Fruit fly (Drosophila melanogaster) whole organism, wandering third instar larva: ENCODE measurements around the gene SclA.
A peak's percentile ranks its signal among the peaks of the same experiment; 100 is the strongest.

Source experiments
- CG32264 ChIP-seq: fragments of 200-800 bp; sonication (Bioruptor generic); optimal IDR thresholded peaks from 2 replicates; lab custom pipeline; 2016; ENCODE audit warnings: missing biosample characterization, missing genetic modification characterization
- CG9705 ChIP-seq: fragments of 200-800 bp; sonication (Bioruptor generic); optimal IDR thresholded peaks from 2 replicates; lab custom pipeline; 2018; ENCODE audit warnings: missing biosample characterization, mild to moderate bottlenecking, missing genetic modification characterization
- CrebA ChIP-seq: fragments of 200-800 bp; sonication (Bioruptor generic); optimal IDR thresholded peaks from 2 replicates; lab custom pipeline; 2016; ENCODE audit warnings: missing biosample characterization, mild to moderate bottlenecking, missing genetic modification characterization, borderline replicate concordance
- Dif ChIP-seq: fragments of 200-275, 200-300 bp; sonication (Bioruptor generic); optimal IDR thresholded peaks from 2 replicates; lab custom pipeline; 2018; ENCODE audit warnings: missing biosample characterization, missing genetic modification characterization; ENCODE audit not compliant: partially characterized antibody
- GATAd ChIP-seq: sonication (Bioruptor generic); optimal IDR thresholded peaks from 2 replicates; lab custom pipeline; 2016; ENCODE audit warnings: missing biosample characterization, missing genetic modification characterization
- HLH106 ChIP-seq: fragments of 200-800 bp; optimal IDR thresholded peaks from 3 replicates; lab custom pipeline; 2019; ENCODE audit warnings: missing biosample characterization, mild to moderate bottlenecking, missing genetic modification characterization, moderate library complexity
- Hnf4 ChIP-seq: fragments of 200-800 bp; sonication (Bioruptor generic); optimal IDR thresholded peaks from 2 replicates; lab custom pipeline; 2016; ENCODE audit warnings: missing biosample characterization, mild to moderate bottlenecking, missing genetic modification characterization
- Jra ChIP-seq: sonication (Bioruptor generic); optimal IDR thresholded peaks from 2 replicates; lab custom pipeline; 2016; ENCODE audit warnings: missing biosample characterization, missing genetic modification characterization
- Mio ChIP-seq: sonication (Bioruptor generic); optimal IDR thresholded peaks from 2 replicates; lab custom pipeline; 2016; ENCODE audit warnings: missing biosample characterization, missing genetic modification characterization
- Myc ChIP-seq: fragments of >200 bp; optimal IDR thresholded peaks from 2 replicates; lab custom pipeline; 2017
- N ChIP-seq: fragments of >200 bp; optimal IDR thresholded peaks from 2 replicates; lab custom pipeline; 2018; ENCODE audit warnings: missing biosample characterization, missing external identifiers, missing genetic modification characterization
- OdsH ChIP-seq: fragments of 200-800 bp; sonication (Bioruptor generic); optimal IDR thresholded peaks from 2 replicates; lab custom pipeline; 2016; ENCODE audit warnings: missing biosample characterization, mild to moderate bottlenecking, missing genetic modification characterization
- Rel ChIP-seq, 2 experiments: fragments of 200-800 bp; sonication (Bioruptor generic) in 1 of 2; optimal IDR thresholded peaks; 2 replicates in 1 of 2; 3 replicates in 1 of 2; lab custom pipeline; 2016 to 2019; ENCODE audit warnings: mild to moderate bottlenecking in 2 of 2, missing biosample characterization in 2 of 2, missing genetic modification characterization in 2 of 2, moderate library complexity in 1 of 2
- Sp1 ChIP-seq: fragments of 200-800 bp; sonication (Bioruptor generic); optimal IDR thresholded peaks from 3 replicates; lab custom pipeline; 2019; ENCODE audit warnings: missing biosample characterization, mild to moderate bottlenecking, missing genetic modification characterization, moderate library complexity
- Vsx2 ChIP-seq: fragments of 200-300, 225-300 bp; sonication (Bioruptor generic); optimal IDR thresholded peaks from 2 replicates; lab custom pipeline; 2018; ENCODE audit warnings: missing biosample characterization, missing genetic modification characterization; ENCODE audit not compliant: partially characterized antibody
- br ChIP-seq: fragments of 200-800 bp; sonication (Bioruptor generic); optimal IDR thresholded peaks from 2 replicates; lab custom pipeline; 2016; ENCODE audit warnings: missing biosample characterization, missing genetic modification characterization
- brk ChIP-seq: fragments of 200-800 bp; sonication (Bioruptor generic); optimal IDR thresholded peaks from 2 replicates; lab custom pipeline; 2016; ENCODE audit warnings: missing biosample characterization, mild to moderate bottlenecking, missing genetic modification characterization
- dl ChIP-seq, 2 experiments: fragments of 175-275, 200-275 bp in 1 of 2; fragments of 200-275 bp in 1 of 2; sonication (Bioruptor generic); optimal IDR thresholded peaks; lab custom pipeline; 2018; ENCODE audit warnings: mild to moderate bottlenecking in 2 of 2, missing biosample characterization in 2 of 2, missing genetic modification characterization in 2 of 2, moderate library complexity in 2 of 2; ENCODE audit not compliant: partially characterized antibody in 2 of 2, insufficient read depth in 1 of 2
- dmrt93B ChIP-seq: fragments of 200-800 bp; sonication (Bioruptor generic); optimal IDR thresholded peaks from 2 replicates; lab custom pipeline; 2018; ENCODE audit warnings: missing biosample characterization, mild to moderate bottlenecking, missing genetic modification characterization
- dsf ChIP-seq: sonication (Bioruptor generic); optimal IDR thresholded peaks from 2 replicates; lab custom pipeline; 2016; ENCODE audit warnings: missing biosample characterization, missing genetic modification characterization, borderline replicate concordance
- ey ChIP-seq: fragments of 200-800 bp; sonication (Bioruptor generic); optimal IDR thresholded peaks from 2 replicates; lab custom pipeline; 2016; ENCODE audit warnings: missing biosample characterization, missing genetic modification characterization
- foxo ChIP-seq, 2 experiments: fragments of 200-800 bp; sonication (Bioruptor generic); optimal IDR thresholded peaks; 2 replicates in 1 of 2; 3 replicates in 1 of 2; lab custom pipeline; 2016 to 2017; ENCODE audit warnings: missing biosample characterization in 2 of 2, missing genetic modification characterization in 2 of 2
- fru ChIP-seq: fragments of 200-800 bp; sonication (Bioruptor generic); optimal IDR thresholded peaks from 3 replicates; lab custom pipeline; 2016; ENCODE audit warnings: missing biosample characterization, mild to moderate bottlenecking, missing genetic modification characterization
- h ChIP-seq: fragments of 200-800 bp; sonication (Bioruptor generic); optimal IDR thresholded peaks from 3 replicates; lab custom pipeline; 2016; ENCODE audit warnings: missing biosample characterization, mild to moderate bottlenecking, missing genetic modification characterization
- jim ChIP-seq: fragments of 175-275, 200-325 bp; sonication (Bioruptor generic); optimal IDR thresholded peaks from 2 replicates; lab custom pipeline; 2016; ENCODE audit warnings: missing biosample characterization, mild to moderate bottlenecking, missing genetic modification characterization
- lola ChIP-seq: fragments of >200 bp; optimal IDR thresholded peaks from 2 replicates; lab custom pipeline; 2017; ENCODE audit warnings: missing biosample characterization, missing genetic modification characterization
- pan ChIP-seq: fragments of >200 bp; optimal IDR thresholded peaks from 2 replicates; lab custom pipeline; 2017
- rgr ChIP-seq: fragments of 200-800 bp; sonication (Bioruptor generic); optimal IDR thresholded peaks from 3 replicates; lab custom pipeline; 2016; ENCODE audit warnings: missing biosample characterization, mild to moderate bottlenecking, missing genetic modification characterization
- sage ChIP-seq: fragments of 200-800 bp; sonication (Bioruptor generic); optimal IDR thresholded peaks from 2 replicates; lab custom pipeline; 2016; ENCODE audit warnings: missing biosample characterization, mild to moderate bottlenecking, missing genetic modification characterization
- sv ChIP-seq: fragments of 200-800 bp; sonication (Bioruptor generic); optimal IDR thresholded peaks from 3 replicates; lab custom pipeline; 2016; ENCODE audit warnings: missing biosample characterization, missing genetic modification characterization
- tai ChIP-seq: sonication (Bioruptor generic); optimal IDR thresholded peaks from 2 replicates; lab custom pipeline; 2016; ENCODE audit warnings: missing biosample characterization, missing genetic modification characterization

Gene SclA

DNA sequence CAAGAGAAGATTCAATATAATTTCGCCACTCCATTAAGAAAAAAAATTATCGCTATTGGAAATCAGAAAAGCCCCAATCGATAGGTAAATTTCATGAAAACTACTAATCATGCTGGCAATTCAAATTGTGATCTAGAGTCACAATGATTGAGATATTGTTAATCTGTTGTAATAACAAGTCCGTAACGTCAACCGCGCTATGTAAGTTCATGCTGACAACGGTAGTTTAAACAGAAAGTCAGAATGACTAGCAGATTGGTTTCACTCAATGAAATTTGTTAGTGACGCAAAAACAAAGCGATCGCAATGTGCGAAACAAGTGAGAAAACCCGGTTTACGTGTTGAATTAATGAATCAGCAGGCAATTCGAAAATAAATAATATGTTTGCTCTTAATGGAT lies 19.4 kb downstream of the SclA start:
- TF ChIP-seq ey: no peak
- no peak for TF ChIP-seq h (GFP tag; lab: Kevin White, UChicago)
- no peak for TF ChIP-seq Dif (GFP tag; lab: Kevin White, UChicago)
- no peak for TF ChIP-seq CrebA (GFP tag; lab: Kevin White, UChicago)
- no peak for TF ChIP-seq dl (GFP tag; optimal IDR thresholded peaks at IDR 0.05; lab: Kevin White, UChicago; ENCODE audit: insufficient read depth in 1 of 2, partially characterized antibody in 2 of 2)
- no peak for TF ChIP-seq brk (GFP tag; lab: Kevin White, UChicago)
- TF ChIP-seq Sp1 (GFP tag; lab: Kevin White, UChicago): no peak
- TF ChIP-seq Hnf4: no peak
- TF ChIP-seq Jra: no peak
- no peak for TF ChIP-seq pan (lab: Kevin White, UChicago)
- no peak for TF ChIP-seq fru
- TF ChIP-seq N (GFP tag; lab: Kevin White, UChicago): no peak
- TF ChIP-seq OdsH (GFP tag; lab: Kevin White, UChicago): no peak
- TF ChIP-seq dsf (GFP tag; lab: Kevin White, UChicago): no peak
- no peak for TF ChIP-seq GATAd (GFP tag; lab: Kevin White, UChicago)
- no peak for TF ChIP-seq br (GFP tag; lab: Kevin White, UChicago)
- TF ChIP-seq dmrt93B (GFP tag; lab: Kevin White, UChicago): no peak
- no peak for TF ChIP-seq lola
- no peak for TF ChIP-seq HLH106 (tag; lab: Kevin White, UChicago)
- TF ChIP-seq, all 38 proteins: peak for 0

DNA sequence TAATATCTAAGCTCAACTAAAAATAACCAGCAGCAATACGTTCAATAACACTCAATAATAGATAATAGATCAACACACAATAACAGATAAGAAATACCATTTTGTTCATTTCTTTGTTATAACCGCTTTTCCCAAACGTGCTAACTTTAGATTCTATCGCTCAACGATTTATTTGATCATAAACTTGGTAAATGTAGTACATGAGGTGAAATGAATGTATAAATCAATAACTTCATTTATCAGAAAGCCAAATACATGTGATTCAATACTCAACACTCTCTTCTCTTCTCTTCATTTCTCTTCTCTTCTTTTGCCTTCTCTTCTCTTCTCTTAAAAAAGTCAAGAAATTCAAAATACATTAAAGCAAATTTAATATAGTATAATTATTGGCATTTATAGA lies 19.9 kb downstream of the SclA start:
- TF ChIP-seq CG32264 (GFP tag; lab: Kevin White, UChicago) (no peak), dl (GFP tag; optimal IDR thresholded peaks at IDR 0.05; lab: Kevin White, UChicago; ENCODE audit: insufficient read depth in 1 of 2, partially characterized antibody in 2 of 2) (peak in 1 of 2 experiments; percentile 1), Dif (GFP tag; lab: Kevin White, UChicago) (peak; percentile 24), Hnf4 (no peak)

DNA sequence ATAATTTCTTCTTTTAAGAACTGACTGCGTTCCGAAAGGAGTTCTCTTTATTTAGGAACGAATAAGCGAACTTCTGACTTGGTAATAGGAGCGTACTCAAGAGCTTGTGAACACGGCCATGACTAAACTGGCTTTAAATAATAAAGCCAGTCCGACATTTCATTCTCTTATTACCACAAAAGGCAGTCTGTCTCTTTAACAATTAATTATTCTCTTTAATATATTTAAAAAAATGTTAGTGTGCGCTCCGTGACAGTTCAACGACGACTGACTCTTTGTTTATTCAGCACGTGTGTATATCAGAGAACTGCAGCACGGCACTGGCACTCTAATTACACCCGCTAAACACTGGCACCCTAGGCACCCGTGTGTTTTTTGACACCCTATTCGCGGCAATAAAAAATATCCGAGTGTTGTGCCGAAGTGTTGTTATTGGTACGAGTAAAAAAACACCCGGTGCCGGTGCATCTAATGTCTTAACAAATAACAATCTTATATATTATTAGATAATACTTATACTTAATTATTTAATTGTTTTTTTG lies 20.8 kb downstream of the SclA start, which contains the start of gene CG31809:
CG31809 (minus strand) TSS at position 249 of the 542 bp plus-strand sequence.
- no peak for TF ChIP-seq Mio (GFP tag; lab: Kevin White, UChicago)
- TF ChIP-seq CrebA (GFP tag; lab: Kevin White, UChicago): peak; percentile 14

DNA sequence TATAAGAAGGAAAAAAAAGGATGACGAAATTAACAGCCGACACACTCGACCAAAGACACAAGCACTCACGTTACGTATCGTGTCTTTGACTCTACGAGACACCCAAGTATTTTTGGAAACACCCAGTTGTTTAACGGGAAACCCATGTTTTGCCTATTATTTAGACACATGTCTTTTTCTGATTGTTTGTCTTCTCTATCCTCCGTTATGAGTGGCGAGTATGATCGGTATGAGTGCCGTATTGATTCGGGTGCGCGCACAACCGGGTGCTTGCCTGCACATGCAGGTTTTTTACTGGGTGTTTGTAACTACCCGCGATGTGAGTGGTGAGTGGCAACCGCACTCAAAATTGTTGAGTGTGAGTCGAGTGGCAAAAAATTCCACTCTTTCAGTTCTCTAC lies 21.3 kb downstream of the SclA start:
- TF ChIP-seq Dif (GFP tag; lab: Kevin White, UChicago) (no peak), dl (GFP tag; optimal IDR thresholded peaks at IDR 0.05; lab: Kevin White, UChicago; ENCODE audit: insufficient read depth in 1 of 2, partially characterized antibody in 2 of 2) (no peak), fru (no peak), ey (no peak), N (GFP tag; lab: Kevin White, UChicago) (no peak), dmrt93B (GFP tag; lab: Kevin White, UChicago) (no peak), Mio (GFP tag; lab: Kevin White, UChicago) (no peak), tai (GFP tag; lab: Kevin White, UChicago) (no peak), dsf (GFP tag; lab: Kevin White, UChicago) (no peak), h (GFP tag; lab: Kevin White, UChicago) (no peak), Rel (GFP tag; optimal IDR thresholded peaks at IDR 0.05; lab: Kevin White, UChicago) (no peak), Rel (tag; optimal IDR thresholded peaks at IDR 0.05; lab: Kevin White, UChicago) (no peak), OdsH (GFP tag; lab: Kevin White, UChicago) (no peak), brk (GFP tag; lab: Kevin White, UChicago) (no peak), Sp1 (GFP tag; lab: Kevin White, UChicago) (no peak), sage (GFP tag; lab: Kevin White, UChicago) (no peak), foxo (GFP tag; optimal IDR thresholded peaks at IDR 0.05; lab: Kevin White, UChicago) (no peak)

DNA sequence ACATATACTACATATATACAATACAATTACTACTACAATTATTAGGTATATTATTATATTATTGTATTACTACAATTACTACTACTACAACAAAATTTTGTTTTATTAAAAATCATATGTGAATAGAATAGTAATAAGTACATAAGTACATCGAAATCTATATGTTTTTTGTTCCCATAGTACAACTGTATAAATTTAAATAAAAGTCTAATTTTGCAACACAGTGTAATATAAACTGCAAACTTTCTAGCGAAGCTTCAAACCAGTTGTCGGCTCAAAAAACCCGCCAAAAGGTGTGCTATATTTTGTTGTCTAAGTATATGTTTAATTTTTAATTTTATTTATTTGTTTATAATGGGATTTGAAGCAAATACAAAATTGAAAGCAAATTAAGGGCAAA lies 21.8 kb downstream of the SclA start:
- TF ChIP-seq Myc (lab: Kevin White, UChicago) (peak; percentile 39), Vsx2 (GFP tag; lab: Kevin White, UChicago) (no peak)

DNA sequence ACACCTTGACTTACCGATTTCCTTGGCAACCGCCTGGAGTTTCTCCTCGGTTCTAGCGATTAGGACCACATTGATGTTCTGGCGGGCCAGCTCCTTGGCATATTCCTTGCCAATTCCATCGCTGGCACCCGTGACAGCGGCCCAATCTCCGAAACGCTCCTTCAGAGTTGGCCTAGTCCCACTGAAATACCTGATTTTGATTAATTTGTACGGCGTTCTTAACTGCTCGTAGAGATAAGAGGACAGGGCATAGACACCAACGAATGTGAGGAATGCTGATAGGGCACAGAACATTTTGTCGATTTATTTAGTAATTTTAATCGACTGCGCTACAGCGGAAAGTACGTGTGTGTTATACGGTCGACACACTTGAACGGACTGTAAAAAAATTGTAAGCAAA lies 23.4 kb downstream of the SclA start, which contains the start of gene CG6012:
CG6012 (minus strand) TSS at position 364 of the 400 bp plus-strand sequence.
- TF ChIP-seq dsf (GFP tag; lab: Kevin White, UChicago) (no peak), jim (GFP tag; lab: Kevin White, UChicago) (no peak), dmrt93B (GFP tag; lab: Kevin White, UChicago) (no peak), pan (lab: Kevin White, UChicago) (no peak), CG9705 (GFP tag; lab: Kevin White, UChicago) (no peak), rgr (no peak), GATAd (GFP tag; lab: Kevin White, UChicago) (no peak), OdsH (GFP tag; lab: Kevin White, UChicago) (no peak), sv (GFP tag; lab: Kevin White, UChicago) (no peak), fru (no peak), CrebA (GFP tag; lab: Kevin White, UChicago) (no peak)
